Fruit fly (Drosophila melanogaster): ENCODE results near the gene Dip-C.

The Dip-C gene

dm6 chr3R:12433764-12434163 lies 20.2 kb upstream of the Dip-C start, which contains the start of the genes Aos1 and Srlp (continued):
- TF ChIP-seq Dip2 (GFP tag; IDR thresholded peaks at IDR 0.05) (no peak), dpn (GFP tag; optimal IDR thresholded peaks at IDR 0.05) (peak in 1 of 2 experiments; percentile 45), NC2β (GFP tag; optimal IDR thresholded peaks at IDR 0.05) (no peak), tup (GFP tag; optimal IDR thresholded peaks at IDR 0.05) (no peak), pum (GFP tag; optimal IDR thresholded peaks at IDR 0.05) (no peak), Hmr (GFP tag; optimal IDR thresholded peaks at IDR 0.05) (no peak), Sox102F (GFP tag; optimal IDR thresholded peaks at IDR 0.05) (no peak), CG34224 (GFP tag; IDR thresholded peaks at IDR 0.05; ENCODE audit: partially characterized antibody) (no peak), ara (GFP tag; IDR thresholded peaks at IDR 0.05) (no peak), CG30431 (GFP tag; optimal IDR thresholded peaks at IDR 0.05) (no peak), D19A (tag; optimal IDR thresholded peaks at IDR 0.05) (peak; percentile 52), CG34376 (GFP tag; optimal IDR thresholded peaks at IDR 0.05) (peak; percentile 17), CG11695 (GFP tag; IDR thresholded peaks at IDR 0.05) (no peak), CG8281 (tag; optimal IDR thresholded peaks at IDR 0.05) (no peak), gcm2 (GFP tag; optimal IDR thresholded peaks at IDR 0.05) (no peak), CG4282 (GFP tag; optimal IDR thresholded peaks at IDR 0.05) (no peak), Max (GFP tag; optimal IDR thresholded peaks at IDR 0.05) (peak; percentile 56), Nf-YC (tag; optimal IDR thresholded peaks at IDR 0.05) (peak; percentile 69), CG12071 (GFP tag; optimal IDR thresholded peaks at IDR 0.05) (no peak), trem (tag; optimal IDR thresholded peaks at IDR 0.05) (peak; percentile 99), Nf-YA (GFP tag; IDR thresholded peaks at IDR 0.05) (no peak), shn (GFP tag; optimal IDR thresholded peaks at IDR 0.05) (no peak), oc (tag; optimal IDR thresholded peaks at IDR 0.05) (no peak), ato (GFP tag; IDR thresholded peaks at IDR 0.05; ENCODE audit: partially characterized antibody) (no peak), nau (GFP tag; optimal IDR thresholded peaks at IDR 0.05) (no peak), chn (GFP tag; optimal IDR thresholded peaks at IDR 0.05) (no peak), CG8089 (GFP tag; optimal IDR thresholded peaks at IDR 0.05) (no peak), br (optimal IDR thresholded peaks at IDR 0.05) (no peak), HmgD (GFP tag; optimal IDR thresholded peaks at IDR 0.05) (no peak), gcm (GFP tag; optimal IDR thresholded peaks at IDR 0.05) (no peak), CG14667 (GFP tag; IDR thresholded peaks at IDR 0.05) (0 out of 2 replicates have a peak, but pooled peaks have one; percentile 20), CG18262 (tag; optimal IDR thresholded peaks at IDR 0.05) (peak; percentile 66), emc (GFP tag; optimal IDR thresholded peaks at IDR 0.05) (no peak), ken (GFP tag; IDR thresholded peaks at IDR 0.05) (no peak), PHDP (tag; optimal IDR thresholded peaks at IDR 0.05) (peak; percentile 61), Sry-δ (GFP tag; optimal IDR thresholded peaks at IDR 0.05) (no peak), CG4360 (GFP tag; IDR thresholded peaks at IDR 0.05) (no peak), Oaz (GFP tag; IDR thresholded peaks at IDR 0.05) (no peak), ap (GFP tag; IDR thresholded peaks at IDR 0.05) (no peak), esg (GFP tag; conservative IDR thresholded peaks at IDR 0.05) (no peak), inv (GFP tag; IDR thresholded peaks at IDR 0.05; ENCODE audit: partially characterized antibody) (no peak), zen2 (GFP tag; IDR thresholded peaks at IDR 0.05; ENCODE audit: partially characterized antibody) (no peak), odd (GFP tag; optimal IDR thresholded peaks at IDR 0.05) (no peak), luna (GFP tag; optimal IDR thresholded peaks at IDR 0.05) (no peak), insv (GFP tag; optimal IDR thresholded peaks at IDR 0.05) (peak in 1 of 2 experiments; percentile 23), bigmax (GFP tag; optimal IDR thresholded peaks at IDR 0.05) (no peak), CG11696 (GFP tag; IDR thresholded peaks at IDR 0.05) (no peak), CG15073 (GFP tag; optimal IDR thresholded peaks at IDR 0.05) (no peak), CG1832 (GFP tag; optimal IDR thresholded peaks at IDR 0.05) (no peak), C15 (GFP tag; IDR thresholded peaks at IDR 0.05) (no peak), CG15479 (GFP tag; optimal IDR thresholded peaks at IDR 0.05) (no peak), CG13894 (tag; optimal IDR thresholded peaks at IDR 0.05) (peak; percentile 63)
